Fruit fly (Drosophila melanogaster): ENCODE measurements around the gene CG13051.

dm6 chr3L:16261505-16261904 lies 3.4 kb downstream of the CG13051 start, which contains the start of gene CG34247:
- TF ChIP-seq gem (tag; optimal IDR thresholded peaks at IDR 0.05): no peak
- no peak for TF ChIP-seq bab2 (GFP tag; optimal IDR thresholded peaks at IDR 0.05)
- no peak for TF ChIP-seq fd96Cb (tag; optimal IDR thresholded peaks at IDR 0.05)

Measured in whole organism, embryonic.